Fruit fly (Drosophila melanogaster): Measurements from ENCODE around the gene CG42680.

CG42680 gene

dm6 chr2L:14553868-14554591 is 34.0 kb downstream of the CG42680 start (continued):
- TF ChIP-seq CG9932 (GFP tag; IDR thresholded peaks at IDR 0.05) (peak; percentile 40), CG13894 (tag; optimal IDR thresholded peaks at IDR 0.05) (no peak), CG13775 (GFP tag; optimal IDR thresholded peaks at IDR 0.05) (peak; percentile 68), CG6765 (GFP tag; optimal IDR thresholded peaks at IDR 0.05) (no peak), CG8478 (optimal IDR thresholded peaks at IDR 0.05) (no peak), rib (GFP tag; IDR thresholded peaks at IDR 0.05) (no peak), org-1 (GFP tag; optimal IDR thresholded peaks at IDR 0.05) (peak; percentile 31), Blimp-1 (GFP tag; optimal IDR thresholded peaks at IDR 0.05) (peak; percentile 81), Ada2b (GFP tag; IDR thresholded peaks at IDR 0.05) (peak; percentile 30; the same call in 1 of the 2 replicates), fd102C (GFP tag; optimal IDR thresholded peaks at IDR 0.05) (peak; percentile 63), CG34224 (GFP tag; IDR thresholded peaks at IDR 0.05; ENCODE audit: partially characterized antibody) (no peak), Taf1 (GFP tag; IDR thresholded peaks at IDR 0.05) (no peak), CG8281 (tag; optimal IDR thresholded peaks at IDR 0.05) (peak; percentile 19), Xrp1 (GFP tag; IDR thresholded peaks at IDR 0.05) (peak; percentile 93), Sox102F (GFP tag; optimal IDR thresholded peaks at IDR 0.05) (peak; percentile 45), CG16815 (GFP tag; optimal IDR thresholded peaks at IDR 0.05) (peak; percentile 80), MBD-R2 (GFP tag; IDR thresholded peaks at IDR 0.05) (peak; percentile 20; the same call in 1 of the 2 replicates), Rx (GFP tag; IDR thresholded peaks at IDR 0.05) (peak; percentile 73), CG18619 (GFP tag; optimal IDR thresholded peaks at IDR 0.05) (peak; percentile 58), CG17802 (tag; optimal IDR thresholded peaks at IDR 0.05) (peak; percentile 34), CG11093 (GFP tag; IDR thresholded peaks at IDR 0.05) (0 out of 3 replicates have a peak, but pooled peaks have one; percentile 43), CG14710 (tag; optimal IDR thresholded peaks at IDR 0.05) (peak; percentile 90), Ptx1 (GFP tag; IDR thresholded peaks at IDR 0.05) (peak; percentile 55), CG5953 (GFP tag; IDR thresholded peaks at IDR 0.05) (0 out of 2 replicates have a peak, but pooled peaks have one; percentile 9), odd (GFP tag; optimal IDR thresholded peaks at IDR 0.05) (no peak), HHEX (GFP tag; optimal IDR thresholded peaks at IDR 0.05) (peak; percentile 64), CG4707 (GFP tag; optimal IDR thresholded peaks at IDR 0.05) (no peak), CG8924 (tag; optimal IDR thresholded peaks at IDR 0.05) (peak; percentile 75), crc (GFP tag; optimal IDR thresholded peaks at IDR 0.05) (peak; percentile 75), CG18262 (tag; optimal IDR thresholded peaks at IDR 0.05) (peak; percentile 90), CG10366 (GFP tag; IDR thresholded peaks at IDR 0.05) (peak; percentile 54), CG9609 (GFP tag; optimal IDR thresholded peaks at IDR 0.05) (peak; percentile 46), row (GFP tag; IDR thresholded peaks at IDR 0.05) (peak; percentile 74), CG10321 (GFP tag; IDR thresholded peaks at IDR 0.05) (no peak), tx (GFP tag; optimal IDR thresholded peaks at IDR 0.05) (peak; percentile 42), CG2678 (tag; optimal IDR thresholded peaks at IDR 0.05) (peak; percentile 81), kni (GFP tag; optimal IDR thresholded peaks at IDR 0.05) (peak; percentile 20), NK7.1 (GFP tag; optimal IDR thresholded peaks at IDR 0.05) (peak; percentile 49), CG7963 (GFP tag; IDR thresholded peaks at IDR 0.05; ENCODE audit: partially characterized antibody) (no peak), bigmax (GFP tag; optimal IDR thresholded peaks at IDR 0.05) (no peak), Optix (GFP tag; IDR thresholded peaks at IDR 0.05) (peak; percentile 68; the same call in 2 of the 3 replicates), stc (GFP tag; IDR thresholded peaks at IDR 0.05) (peak; percentile 51), al (GFP tag; IDR thresholded peaks at IDR 0.05) (no peak), CG31365 (tag; optimal IDR thresholded peaks at IDR 0.05) (no peak), da (GFP tag; optimal IDR thresholded peaks at IDR 0.05) (no peak), CG4360 (GFP tag; IDR thresholded peaks at IDR 0.05) (peak; percentile 45; the same call in 1 of the 2 replicates), CG17829 (tag; optimal IDR thresholded peaks at IDR 0.05) (peak; percentile 90), abd-A (tag; optimal IDR thresholded peaks at IDR 0.05) (no peak), CG4424 (GFP tag; optimal IDR thresholded peaks at IDR 0.05) (peak; percentile 83), h (optimal IDR thresholded peaks at IDR 0.05) (no peak)
